Worm (Caenorhabditis elegans): ENCODE measurements around the gene lips-9.

DNA sequence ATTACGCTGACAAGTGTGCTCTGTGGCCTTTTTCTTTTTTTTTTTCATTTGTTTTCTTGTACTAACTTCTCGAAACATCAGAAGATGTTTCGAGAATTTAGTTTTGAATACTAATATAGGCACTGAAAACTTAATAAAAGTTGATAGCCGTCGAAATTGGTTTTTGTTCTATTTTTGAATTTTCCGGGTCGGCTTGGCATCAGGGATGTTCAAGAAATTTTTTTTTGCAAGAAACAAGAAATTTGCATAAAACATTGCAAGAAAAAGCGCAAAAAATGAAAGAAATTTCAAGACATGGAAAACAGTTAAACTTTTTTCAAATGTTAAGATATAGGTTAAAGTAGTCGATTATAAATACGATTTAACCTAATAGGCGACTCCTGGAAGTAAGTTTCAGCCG is 11.9 kb downstream of the lips-9 start:
- TF ChIP-seq unc-62 (GFP tag; optimal IDR thresholded peaks at IDR 0.05) (no peak), akir-1 (GFP tag; optimal IDR thresholded peaks at IDR 0.05) (no peak)
